Worm (Caenorhabditis elegans) whole organism, L3 larva: ENCODE measurements around the gene W07G4.2.

Experiments
- R02D3.7 ChIP-seq: fragments of 150-350 bp; optimal IDR thresholded peaks from 2 replicates; lab custom pipeline; 2014; ENCODE audit warnings: missing biosample characterization, missing genetic modification characterization
- ZK546.5 ChIP-seq: sonication (generic microtip); optimal IDR thresholded peaks from 2 replicates; lab custom pipeline; 2017; ENCODE audit warnings: missing biosample characterization, missing genetic modification characterization
- ama-1 ChIP-seq: fragments of 150-350 bp; optimal IDR thresholded peaks from 2 replicates; lab custom pipeline; 2018
- ceh-16 ChIP-seq: sonication (generic microtip); optimal IDR thresholded peaks from 2 replicates; lab custom pipeline; 2017; ENCODE audit warnings: missing biosample characterization, missing genetic modification characterization
- ceh-28 ChIP-seq: fragments of 150-350 bp; optimal IDR thresholded peaks from 2 replicates; lab custom pipeline; 2014; ENCODE audit warnings: missing biosample characterization, missing genetic modification reagents, missing genetic modification characterization
- ceh-82 ChIP-seq: fragments of 150-350 bp; optimal IDR thresholded peaks from 2 replicates; lab custom pipeline; 2014; ENCODE audit warnings: missing biosample characterization, missing genetic modification characterization
- ceh-9 ChIP-seq: sonication (generic microtip); optimal IDR thresholded peaks from 2 replicates; lab custom pipeline; 2018; ENCODE audit warnings: missing biosample characterization, missing genetic modification characterization
- daf-12 ChIP-seq: fragments of 150-350 bp; optimal IDR thresholded peaks from 2 replicates; lab custom pipeline; 2014; ENCODE audit warnings: missing biosample characterization, missing genetic modification reagents, missing genetic modification characterization
- egl-27 ChIP-seq: sonication (generic microtip); optimal IDR thresholded peaks from 4 replicates; lab custom pipeline; 2017; ENCODE audit warnings: missing biosample characterization, missing genetic modification reagents, missing genetic modification characterization
- elt-2 ChIP-seq: sonication (generic microtip); optimal IDR thresholded peaks from 2 replicates; lab custom pipeline; 2016; ENCODE audit warnings: missing genetic modification reagents, mild to moderate bottlenecking, missing genetic modification characterization, missing compliant biosample characterization
- fkh-10 ChIP-seq: sonication (generic microtip); optimal IDR thresholded peaks from 2 replicates; lab custom pipeline; 2017; ENCODE audit warnings: missing biosample characterization, missing genetic modification reagents, missing genetic modification characterization
- fkh-2 ChIP-seq: fragments of 150-350 bp; optimal IDR thresholded peaks from 2 replicates; lab custom pipeline; 2014; ENCODE audit warnings: missing biosample characterization, missing genetic modification reagents, missing genetic modification characterization
- fos-1 ChIP-seq: fragments of 150-350 bp; optimal IDR thresholded peaks from 2 replicates; lab custom pipeline; 2014; ENCODE audit warnings: missing biosample characterization, missing genetic modification characterization
- lsy-12 ChIP-seq: sonication (generic microtip); optimal IDR thresholded peaks from 2 replicates; lab custom pipeline; 2016; ENCODE audit warnings: mild to moderate bottlenecking, missing genetic modification characterization, missing compliant biosample characterization
- mdl-1 ChIP-seq: fragments of 150-350 bp; optimal IDR thresholded peaks from 2 replicates; lab custom pipeline; 2014; ENCODE audit warnings: missing biosample characterization, missing genetic modification characterization
- mml-1 ChIP-seq: fragments of 150-350 bp; sonication (generic microtip); optimal IDR thresholded peaks from 3 replicates; lab custom pipeline; 2014; ENCODE audit warnings: missing biosample characterization, missing genetic modification characterization
- nfya-1 ChIP-seq: sonication (generic microtip); optimal IDR thresholded peaks from 2 replicates; lab custom pipeline; 2017; ENCODE audit warnings: missing genetic modification characterization, mild to moderate bottlenecking, missing compliant biosample characterization, antibody characterized with exemption, moderate library complexity; ENCODE audit not compliant: insufficient read depth
- nhr-23 ChIP-seq: fragments of 150-350 bp; optimal IDR thresholded peaks from 2 replicates; lab custom pipeline; 2014; ENCODE audit warnings: missing biosample characterization, missing genetic modification reagents, missing genetic modification characterization
- nhr-237 ChIP-seq: fragments of 150-350 bp; optimal IDR thresholded peaks from 2 replicates; lab custom pipeline; 2014; ENCODE audit warnings: missing biosample characterization, missing genetic modification characterization
- nhr-28 ChIP-seq: fragments of 150-350 bp; optimal IDR thresholded peaks from 2 replicates; lab custom pipeline; 2014; ENCODE audit warnings: missing biosample characterization, missing genetic modification characterization
- nhr-43 ChIP-seq: sonication (generic microtip); optimal IDR thresholded peaks from 2 replicates; lab custom pipeline; 2016; ENCODE audit warnings: mild to moderate bottlenecking, missing genetic modification characterization, missing compliant biosample characterization; ENCODE audit not compliant: poor library complexity, severe bottlenecking
- nhr-67 ChIP-seq: fragments of 150-350 bp; optimal IDR thresholded peaks from 2 replicates; lab custom pipeline; 2014; ENCODE audit warnings: missing biosample characterization, missing genetic modification characterization
- nhr-76 ChIP-seq: fragments of 150-350 bp; sonication (generic microtip); optimal IDR thresholded peaks from 5 replicates; lab custom pipeline; 2014; ENCODE audit warnings: missing biosample characterization, missing genetic modification characterization
- nhr-77 ChIP-seq: fragments of 150-350 bp; optimal IDR thresholded peaks from 2 replicates; lab custom pipeline; 2014; ENCODE audit warnings: missing biosample characterization, missing genetic modification characterization
- pqm-1 ChIP-seq: fragments of 150-350 bp; optimal IDR thresholded peaks from 2 replicates; lab custom pipeline; 2017; ENCODE audit warnings: missing biosample characterization, missing genetic modification characterization, inconsistent platforms
- sea-2 ChIP-seq: fragments of 150-350 bp; sonication (generic microtip); optimal IDR thresholded peaks from 4 replicates; lab custom pipeline; 2014; ENCODE audit warnings: missing biosample characterization, missing genetic modification reagents, missing genetic modification characterization
- skn-1 ChIP-seq: fragments of 150-350 bp; optimal IDR thresholded peaks from 2 replicates; lab custom pipeline; 2014; ENCODE audit warnings: missing biosample characterization, missing genetic modification characterization
- tbx-2 ChIP-seq: sonication (generic microtip); optimal IDR thresholded peaks from 2 replicates; lab custom pipeline; 2016; ENCODE audit warnings: mild to moderate bottlenecking, missing genetic modification characterization, missing compliant biosample characterization
- unc-39 ChIP-seq: sonication (generic microtip); optimal IDR thresholded peaks from 4 replicates; lab custom pipeline; 2017; ENCODE audit warnings: missing biosample characterization, missing genetic modification characterization
- unc-62 ChIP-seq: fragments of 150-350 bp; sonication (generic microtip); optimal IDR thresholded peaks from 4 replicates; lab custom pipeline; 2014; ENCODE audit warnings: missing biosample characterization, missing genetic modification reagents, missing genetic modification characterization
- zag-1 ChIP-seq: fragments of 150-350 bp; optimal IDR thresholded peaks from 2 replicates; lab custom pipeline; 2014; ENCODE audit warnings: missing biosample characterization, missing genetic modification characterization
- ztf-11 ChIP-seq: fragments of 150-350 bp; optimal IDR thresholded peaks from 2 replicates; lab custom pipeline; 2014; ENCODE audit warnings: missing biosample characterization, missing genetic modification characterization

Gene W07G4.2

DNA sequence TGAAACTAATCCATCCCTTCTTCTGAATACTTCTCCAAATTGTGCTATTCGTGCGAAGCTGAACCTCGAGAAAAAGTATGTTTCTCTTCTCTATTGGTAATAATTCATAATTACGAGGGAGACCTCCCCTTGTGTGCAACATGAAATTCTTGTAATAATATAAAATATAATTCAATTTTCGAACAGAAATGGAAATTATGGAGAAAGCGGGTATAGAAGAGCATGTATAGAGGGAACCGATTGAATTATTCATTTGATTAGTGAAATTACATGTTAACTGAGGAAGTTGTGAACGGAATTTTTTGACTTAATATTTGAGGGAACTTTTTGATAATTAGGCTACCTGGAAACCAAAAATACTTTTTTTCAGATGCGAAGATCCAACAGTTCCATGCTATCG is 7.5 kb downstream of the W07G4.2 start:
- peak; percentile 13 for TF ChIP-seq fkh-10 (GFP tag; lab: Kevin White, UChicago)
- TF ChIP-seq ama-1 (lab: Kevin White, UChicago): no peak

DNA sequence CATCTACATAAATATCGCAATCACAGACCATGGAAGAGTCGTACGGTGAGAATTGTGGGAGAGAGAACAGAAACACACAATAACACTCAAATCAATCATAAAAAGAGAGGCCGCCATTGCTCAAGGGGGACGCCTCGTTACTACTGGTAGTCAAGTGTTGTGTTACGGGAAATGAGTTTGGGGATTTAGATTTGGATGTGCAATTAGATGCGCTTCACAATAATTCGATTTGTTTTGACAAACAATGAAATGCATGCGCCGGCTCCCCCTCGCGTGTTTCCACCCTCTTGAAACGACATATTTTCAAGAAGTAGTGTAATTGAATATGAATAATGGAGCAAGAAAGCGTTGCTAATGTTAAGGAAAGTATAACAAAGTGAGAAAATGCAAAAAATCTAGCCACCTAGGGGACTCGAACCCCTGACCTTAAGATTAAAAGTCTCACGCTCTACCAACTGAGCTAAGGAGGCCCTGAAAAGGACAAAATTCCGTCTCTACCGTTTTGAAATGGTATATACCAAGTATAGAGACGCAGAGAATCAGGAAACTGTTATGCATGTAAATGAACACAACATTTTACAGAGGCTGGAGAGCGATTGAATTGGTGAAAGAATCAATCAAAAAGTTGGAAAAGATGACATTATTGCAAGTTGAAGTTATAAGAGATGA is 9.6 kb downstream of the W07G4.2 start:
- TF ChIP-seq elt-2 (tag; lab: Kevin White, UChicago) (peak; percentile 17), nhr-67 (no peak), pqm-1 (tag; lab: Kevin White, UChicago) (no peak), mml-1 (tag; lab: Kevin White, UChicago) (no peak), ztf-11 (no peak)
- TF ChIP-seq, all 47 proteins: peak for 1

DNA sequence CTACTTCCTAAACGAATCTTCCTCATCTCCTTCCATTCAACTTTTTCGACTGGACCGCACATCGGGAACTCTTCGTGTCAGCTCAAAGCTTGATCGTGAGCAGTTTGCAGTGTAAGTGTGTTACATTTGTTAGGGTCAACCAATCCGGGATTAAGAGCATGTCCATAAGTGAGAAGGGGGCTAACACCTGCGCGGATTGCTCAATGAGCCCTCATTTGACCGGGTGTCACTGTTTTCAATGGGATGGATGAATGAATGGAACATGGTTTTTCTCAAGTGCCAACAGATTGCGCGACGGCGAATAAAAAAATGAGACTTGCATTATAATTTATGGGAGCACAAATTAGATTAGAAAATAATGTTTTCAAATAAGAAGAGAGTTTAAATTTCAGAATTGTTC is 11.1 kb downstream of the W07G4.2 start:
- TF ChIP-seq nhr-43 (tag; lab: Kevin White, UChicago): no peak

DNA sequence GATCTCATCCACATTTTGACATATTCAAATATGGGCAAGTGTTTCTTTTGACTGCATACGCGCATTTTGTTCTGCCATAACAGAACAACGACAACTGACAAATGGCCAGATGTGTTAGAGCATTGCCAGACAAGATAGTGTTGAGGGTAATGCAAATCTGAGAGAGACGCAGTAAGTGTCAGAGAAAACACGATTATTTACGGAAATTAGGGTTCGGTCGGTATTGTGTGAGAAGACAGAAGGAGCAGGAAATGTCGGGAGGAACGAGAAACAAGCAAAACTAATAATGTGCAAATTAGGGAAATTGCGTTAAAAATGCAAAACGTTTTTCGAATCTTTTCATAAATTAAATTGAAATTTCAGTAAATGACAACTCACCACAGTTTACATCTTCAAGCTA is 11.9 kb downstream of the W07G4.2 start:
- TF ChIP-seq mdl-1 (no peak), daf-12 (tag; lab: Kevin White, UChicago) (no peak), fos-1 (tag; lab: Kevin White, UChicago) (no peak), ceh-82 (tag; lab: Kevin White, UChicago) (no peak), nhr-28 (tag; lab: Kevin White, UChicago) (no peak), sea-2 (GFP tag; lab: Kevin White, UChicago) (no peak), tbx-2 (tag; lab: Kevin White, UChicago) (no peak), egl-27 (tag; lab: Kevin White, UChicago) (no peak), ZK546.5 (no peak), nfya-1 (no peak), nhr-67 (no peak), ceh-9 (no peak), unc-62 (GFP tag; lab: Kevin White, UChicago) (no peak), mml-1 (tag; lab: Kevin White, UChicago) (no peak), nhr-237 (tag; lab: Kevin White, UChicago) (no peak), nhr-77 (tag; lab: Kevin White, UChicago) (no peak), fkh-2 (tag; lab: Kevin White, UChicago) (no peak), lsy-12 (tag; lab: Kevin White, UChicago) (no peak), nhr-23 (tag; lab: Kevin White, UChicago) (no peak)

DNA sequence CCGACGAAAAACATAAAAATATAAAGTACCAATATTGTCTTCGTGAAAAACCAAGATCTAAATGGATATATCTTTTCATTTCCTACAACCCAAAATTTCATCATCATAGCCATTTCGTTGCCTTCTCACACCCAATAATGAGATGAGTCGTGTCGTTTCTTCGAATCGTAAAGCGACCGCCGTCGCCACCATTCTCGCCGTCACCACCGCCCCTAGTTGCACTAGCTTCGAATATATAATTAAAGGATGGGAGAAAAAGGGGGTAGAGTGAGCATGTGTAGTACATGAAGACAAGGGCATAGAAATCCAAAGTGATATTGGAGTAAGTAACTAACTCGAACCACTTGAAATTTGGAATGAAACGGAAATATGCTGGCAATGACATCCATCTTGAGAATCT is 14.1 kb downstream of the W07G4.2 start:
- TF ChIP-seq egl-27 (tag; lab: Kevin White, UChicago): no peak
- TF ChIP-seq skn-1 (tag; lab: Kevin White, UChicago): no peak

DNA sequence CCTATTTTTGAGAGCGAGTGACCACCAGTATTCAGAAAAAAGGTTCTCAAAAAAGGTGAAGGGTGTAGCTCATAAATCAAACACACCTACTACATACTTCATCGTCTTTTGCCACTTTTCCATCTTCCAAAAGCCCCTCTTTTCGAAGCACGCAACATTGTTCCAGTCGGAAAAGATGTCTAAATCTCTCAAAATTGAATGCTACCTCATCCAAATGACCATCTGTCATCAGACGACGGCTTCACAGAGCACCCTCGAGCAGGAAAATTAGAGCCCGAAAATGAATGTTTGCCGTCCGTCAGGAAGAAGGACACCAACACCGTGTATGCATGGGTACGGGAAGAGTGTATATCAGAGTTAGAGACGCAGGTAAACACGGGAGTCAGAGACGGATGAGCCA is 14.8 kb downstream of the W07G4.2 start:
- TF ChIP-seq ceh-28 (no peak), skn-1 (tag; lab: Kevin White, UChicago) (no peak), ZK546.5 (no peak), ceh-16 (tag; lab: Kevin White, UChicago) (no peak), unc-39 (tag; lab: Kevin White, UChicago) (no peak), nhr-43 (tag; lab: Kevin White, UChicago) (no peak), R02D3.7 (tag; lab: Kevin White, UChicago) (no peak), zag-1 (tag; lab: Kevin White, UChicago) (no peak), fos-1 (tag; lab: Kevin White, UChicago) (no peak), fkh-10 (GFP tag; lab: Kevin White, UChicago) (no peak), nhr-76 (no peak), ztf-11 (no peak), mml-1 (tag; lab: Kevin White, UChicago) (no peak)
